Worm (Caenorhabditis elegans): Measurements from ENCODE around the gene ags-3.

DNA sequence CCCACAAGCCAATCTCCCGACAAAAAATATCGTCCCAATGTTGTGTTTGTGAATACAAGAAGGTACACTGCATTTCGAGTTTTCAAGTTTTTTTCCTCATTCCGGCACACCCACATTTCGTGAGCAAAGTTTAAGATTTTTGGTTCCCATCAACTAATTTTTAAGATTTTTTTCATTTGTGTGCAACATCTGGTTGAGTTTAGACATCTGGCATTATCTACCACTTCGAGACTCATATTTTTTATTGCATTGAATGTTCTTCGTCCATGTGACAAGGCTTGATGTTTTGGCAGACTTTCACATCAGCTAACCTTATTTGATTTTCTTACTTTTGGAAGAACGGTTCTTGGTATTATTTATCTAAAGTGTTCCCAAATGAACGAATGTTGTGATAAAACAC is 43.0 kb downstream of the ags-3 start:
- TF ChIP-seq ztf-11 (tag; optimal IDR thresholded peaks at IDR 0.05), result no peak
- no peak for TF ChIP-seq elt-3 (tag; optimal IDR thresholded peaks at IDR 0.05)
- no peak for TF ChIP-seq nhr-12 (tag; optimal IDR thresholded peaks at IDR 0.05)
- TF ChIP-seq ceh-82 (tag; optimal IDR thresholded peaks at IDR 0.05), result no peak
- no peak for TF ChIP-seq Y55F3AM.14 (GFP tag; optimal IDR thresholded peaks at IDR 0.05)
- TF ChIP-seq ama-1 (optimal IDR thresholded peaks at IDR 0.05), result no peak
- no peak for TF ChIP-seq snpc-4 (tag; optimal IDR thresholded peaks at IDR 0.05)
- TF ChIP-seq lin-13 (GFP tag; optimal IDR thresholded peaks at IDR 0.05), result no peak
- no peak for TF ChIP-seq unc-62 (GFP tag; optimal IDR thresholded peaks at IDR 0.05)
- no peak for TF ChIP-seq nhr-6 (tag; optimal IDR thresholded peaks at IDR 0.05)
- TF ChIP-seq peb-1 (tag; optimal IDR thresholded peaks at IDR 0.05), result no peak
